Worm (Caenorhabditis elegans) whole organism, L3 larva: ENCODE data around the gene Y105C5B.1.

ENCODE experiments used
- R02D3.7 ChIP-seq: fragments of 150-350 bp; optimal IDR thresholded peaks from 2 replicates; lab custom pipeline; 2014; ENCODE audit warnings: missing biosample characterization, missing genetic modification characterization
- aly-2 ChIP-seq: fragments of 150-350 bp; optimal IDR thresholded peaks from 2 replicates; lab custom pipeline; 2014; ENCODE audit warnings: missing biosample characterization, missing genetic modification characterization
- ama-1 ChIP-seq: fragments of 150-350 bp; optimal IDR thresholded peaks from 2 replicates; lab custom pipeline; 2018
- ceh-16 ChIP-seq: sonication (generic microtip); optimal IDR thresholded peaks from 2 replicates; lab custom pipeline; 2017; ENCODE audit warnings: missing biosample characterization, missing genetic modification characterization
- ceh-28 ChIP-seq: fragments of 150-350 bp; optimal IDR thresholded peaks from 2 replicates; lab custom pipeline; 2014; ENCODE audit warnings: missing biosample characterization, missing genetic modification reagents, missing genetic modification characterization
- ceh-82 ChIP-seq: fragments of 150-350 bp; optimal IDR thresholded peaks from 2 replicates; lab custom pipeline; 2014; ENCODE audit warnings: missing biosample characterization, missing genetic modification characterization
- ceh-9 ChIP-seq: sonication (generic microtip); optimal IDR thresholded peaks from 2 replicates; lab custom pipeline; 2018; ENCODE audit warnings: missing biosample characterization, missing genetic modification characterization
- daf-12 ChIP-seq: fragments of 150-350 bp; optimal IDR thresholded peaks from 2 replicates; lab custom pipeline; 2014; ENCODE audit warnings: missing biosample characterization, missing genetic modification reagents, missing genetic modification characterization
- egl-5 ChIP-seq: fragments of 150-350 bp; optimal IDR thresholded peaks from 2 replicates; lab custom pipeline; 2017; ENCODE audit warnings: missing biosample characterization, missing genetic modification reagents, missing genetic modification characterization, inconsistent platforms
- elt-2 ChIP-seq: sonication (generic microtip); optimal IDR thresholded peaks from 2 replicates; lab custom pipeline; 2016; ENCODE audit warnings: missing genetic modification reagents, mild to moderate bottlenecking, missing genetic modification characterization, missing compliant biosample characterization
- elt-3 ChIP-seq, 3 experiments: fragments of 150-350 bp in 1 of 3; sonication (generic microtip) in 2 of 3; optimal IDR thresholded peaks; 2 replicates in 2 of 3; 4 replicates in 1 of 3; lab custom pipeline; 2014 to 2017; ENCODE audit warnings: missing biosample characterization in 3 of 3, missing genetic modification characterization in 3 of 3
- fkh-10 ChIP-seq: sonication (generic microtip); optimal IDR thresholded peaks from 2 replicates; lab custom pipeline; 2017; ENCODE audit warnings: missing biosample characterization, missing genetic modification reagents, missing genetic modification characterization
- fos-1 ChIP-seq: fragments of 150-350 bp; optimal IDR thresholded peaks from 2 replicates; lab custom pipeline; 2014; ENCODE audit warnings: missing biosample characterization, missing genetic modification characterization
- hmg-11 ChIP-seq: sonication (generic microtip); optimal IDR thresholded peaks from 2 replicates; lab custom pipeline; 2016; ENCODE audit warnings: missing genetic modification characterization, missing compliant biosample characterization
- lin-39 ChIP-seq: fragments of 150-350 bp; optimal IDR thresholded peaks from 2 replicates; lab custom pipeline; 2018; ENCODE audit warnings: missing biosample characterization, missing genetic modification reagents, missing genetic modification characterization
- lsy-12 ChIP-seq: sonication (generic microtip); optimal IDR thresholded peaks from 2 replicates; lab custom pipeline; 2016; ENCODE audit warnings: mild to moderate bottlenecking, missing genetic modification characterization, missing compliant biosample characterization
- mml-1 ChIP-seq: fragments of 150-350 bp; sonication (generic microtip); optimal IDR thresholded peaks from 3 replicates; lab custom pipeline; 2014; ENCODE audit warnings: missing biosample characterization, missing genetic modification characterization
- nfya-1 ChIP-seq: sonication (generic microtip); optimal IDR thresholded peaks from 2 replicates; lab custom pipeline; 2017; ENCODE audit warnings: missing genetic modification characterization, mild to moderate bottlenecking, missing compliant biosample characterization, antibody characterized with exemption, moderate library complexity; ENCODE audit not compliant: insufficient read depth
- nhr-23 ChIP-seq: fragments of 150-350 bp; optimal IDR thresholded peaks from 2 replicates; lab custom pipeline; 2014; ENCODE audit warnings: missing biosample characterization, missing genetic modification reagents, missing genetic modification characterization
- nhr-237 ChIP-seq: fragments of 150-350 bp; optimal IDR thresholded peaks from 2 replicates; lab custom pipeline; 2014; ENCODE audit warnings: missing biosample characterization, missing genetic modification characterization
- nhr-25 ChIP-seq: sonication (generic microtip); optimal IDR thresholded peaks from 2 replicates; lab custom pipeline; 2017; ENCODE audit warnings: missing biosample characterization, missing genetic modification characterization
- nhr-28 ChIP-seq: fragments of 150-350 bp; optimal IDR thresholded peaks from 2 replicates; lab custom pipeline; 2014; ENCODE audit warnings: missing biosample characterization, missing genetic modification characterization
- nhr-43 ChIP-seq: sonication (generic microtip); optimal IDR thresholded peaks from 2 replicates; lab custom pipeline; 2016; ENCODE audit warnings: mild to moderate bottlenecking, missing genetic modification characterization, missing compliant biosample characterization; ENCODE audit not compliant: poor library complexity, severe bottlenecking
- nhr-67 ChIP-seq: fragments of 150-350 bp; optimal IDR thresholded peaks from 2 replicates; lab custom pipeline; 2014; ENCODE audit warnings: missing biosample characterization, missing genetic modification characterization
- nhr-76 ChIP-seq: fragments of 150-350 bp; sonication (generic microtip); optimal IDR thresholded peaks from 5 replicates; lab custom pipeline; 2014; ENCODE audit warnings: missing biosample characterization, missing genetic modification characterization
- nhr-77 ChIP-seq: fragments of 150-350 bp; optimal IDR thresholded peaks from 2 replicates; lab custom pipeline; 2014; ENCODE audit warnings: missing biosample characterization, missing genetic modification characterization
- pha-4 ChIP-seq: fragments of 150-350 bp; optimal IDR thresholded peaks from 2 replicates; lab custom pipeline; 2014; ENCODE audit warnings: missing biosample characterization, missing genetic modification reagents, missing genetic modification characterization
- pqm-1 ChIP-seq: fragments of 150-350 bp; optimal IDR thresholded peaks from 2 replicates; lab custom pipeline; 2017; ENCODE audit warnings: missing biosample characterization, missing genetic modification characterization, inconsistent platforms
- sea-2 ChIP-seq: fragments of 150-350 bp; sonication (generic microtip); optimal IDR thresholded peaks from 4 replicates; lab custom pipeline; 2014; ENCODE audit warnings: missing biosample characterization, missing genetic modification reagents, missing genetic modification characterization
- skn-1 ChIP-seq: fragments of 150-350 bp; optimal IDR thresholded peaks from 2 replicates; lab custom pipeline; 2014; ENCODE audit warnings: missing biosample characterization, missing genetic modification characterization
- unc-62 ChIP-seq: fragments of 150-350 bp; sonication (generic microtip); optimal IDR thresholded peaks from 4 replicates; lab custom pipeline; 2014; ENCODE audit warnings: missing biosample characterization, missing genetic modification reagents, missing genetic modification characterization
- zag-1 ChIP-seq: fragments of 150-350 bp; optimal IDR thresholded peaks from 2 replicates; lab custom pipeline; 2014; ENCODE audit warnings: missing biosample characterization, missing genetic modification characterization
- ztf-4 ChIP-seq: fragments of 150-350 bp; optimal IDR thresholded peaks from 2 replicates; lab custom pipeline; 2014; ENCODE audit warnings: missing biosample characterization, missing genetic modification characterization

Gene Y105C5B.1

ce11 chrIV:15870356-15870755, at the start of gene Y105C5B.1:
Y105C5B.1 (plus strand) TSS chrIV:15870656.
- TF ChIP-seq ztf-4 (tag; lab: Kevin White, UChicago), result no peak
- TF ChIP-seq aly-2 (tag; lab: Kevin White, UChicago), result no peak

ce11 chrIV:15844064-15844463, 26.4 kb upstream of the Y105C5B.1 start:
- TF ChIP-seq R02D3.7, result no peak
- no peak for TF ChIP-seq nhr-43 (tag; lab: Kevin White, UChicago)
- no peak for TF ChIP-seq nhr-67 (tag; lab: Kevin White, UChicago)
- TF ChIP-seq ztf-4 (tag; lab: Kevin White, UChicago), result no peak
- no peak for TF ChIP-seq nhr-28 (tag; lab: Kevin White, UChicago)
- TF ChIP-seq ama-1, result no peak
- no peak for TF ChIP-seq egl-5
- TF ChIP-seq ceh-9 (tag; lab: Kevin White, UChicago), result no peak
- TF ChIP-seq nhr-23 (tag; lab: Kevin White, UChicago), result no peak
- no peak for TF ChIP-seq lin-39 (tag; lab: Kevin White, UChicago)
- TF ChIP-seq ceh-16 (tag; lab: Kevin White, UChicago), result no peak
- TF ChIP-seq lsy-12 (tag; lab: Kevin White, UChicago), result no peak
- no peak for TF ChIP-seq elt-3 (tag; optimal IDR thresholded peaks at IDR 0.05; lab: Kevin White, UChicago)
- TF ChIP-seq pqm-1, result no peak
- no peak for TF ChIP-seq unc-62 (GFP tag; lab: Kevin White, UChicago)
- no peak for TF ChIP-seq skn-1 (tag; lab: Kevin White, UChicago)
- TF ChIP-seq nhr-25 (tag; lab: Kevin White, UChicago), result no peak
- TF ChIP-seq ceh-82 (tag; lab: Kevin White, UChicago), result no peak
- TF ChIP-seq daf-12 (tag; lab: Kevin White, UChicago), result no peak
- no peak for TF ChIP-seq nfya-1 (tag; lab: Kevin White, UChicago)

- TF ChIP-seq elt-2 (tag; lab: Kevin White, UChicago), result no peak
- no peak for TF ChIP-seq elt-3 (tag; optimal IDR thresholded peaks at IDR 0.05; lab: Kevin White, UChicago)
- no peak for TF ChIP-seq nhr-67 (tag; lab: Kevin White, UChicago)
- no peak for TF ChIP-seq nhr-23 (tag; lab: Kevin White, UChicago)
- TF ChIP-seq fkh-10 (GFP tag; lab: Kevin White, UChicago), result no peak
- no peak for TF ChIP-seq nhr-43 (tag; lab: Kevin White, UChicago)
- TF ChIP-seq pqm-1, result no peak
- no peak for TF ChIP-seq nhr-237 (tag; lab: Kevin White, UChicago)
- no peak for TF ChIP-seq sea-2 (GFP tag; lab: Kevin White, UChicago)
- TF ChIP-seq nhr-76 (tag; lab: Kevin White, UChicago), result no peak
Measured at ce11 chrIV:15846553-15846952, 23.9 kb upstream of the Y105C5B.1 start, which contains the start of gene Y105C5A.1270. Y105C5A.1270 (minus strand) TSS chrIV:15846653.

- no peak for TF ChIP-seq ceh-82 (tag; lab: Kevin White, UChicago)
- no peak for TF ChIP-seq elt-2 (tag; lab: Kevin White, UChicago)
- TF ChIP-seq R02D3.7, result no peak
- TF ChIP-seq zag-1 (tag; lab: Kevin White, UChicago), result no peak
- no peak for TF ChIP-seq nhr-23 (tag; lab: Kevin White, UChicago)
- TF ChIP-seq ceh-28 (tag; lab: Kevin White, UChicago), result no peak
- TF ChIP-seq nhr-76 (tag; lab: Kevin White, UChicago), result no peak
- no peak for TF ChIP-seq mml-1 (tag; lab: Kevin White, UChicago)
- TF ChIP-seq fos-1 (tag; lab: Kevin White, UChicago), result no peak
- no peak for TF ChIP-seq nhr-77 (tag; lab: Kevin White, UChicago)
- no peak for TF ChIP-seq ztf-4 (tag; lab: Kevin White, UChicago)
- TF ChIP-seq hmg-11 (tag; lab: Kevin White, UChicago), result no peak
Measured at ce11 chrIV:15847096-15847495, 23.4 kb upstream of the Y105C5B.1 start, which contains the start of gene Y105C5A.1269. Y105C5A.1269 (plus strand) TSS chrIV:15847396.

- TF ChIP-seq pha-4 (tag; lab: Kevin White, UChicago) (peak; percentile 46), elt-3 (tag; optimal IDR thresholded peaks at IDR 0.05; lab: Kevin White, UChicago) (no peak), elt-2 (tag; lab: Kevin White, UChicago) (peak; percentile 80), pqm-1 (peak; percentile 92)
- TF ChIP-seq, all 47 proteins: peak for 3
Measured at ce11 chrIV:15849656-15850055, 20.8 kb upstream of the Y105C5B.1 start, which contains the start of gene Y105C5A.24. Y105C5A.24 (plus strand) TSS chrIV:15849875.
